Worm (Caenorhabditis elegans) whole organism, early embryonic: Measurements from ENCODE around the gene Y62F5A.10.

Experiments used
- F13C5.2 ChIP-seq: sonication (generic microtip); optimal IDR thresholded peaks from 2 replicates; lab custom pipeline; 2017; ENCODE audit warnings: mild to moderate bottlenecking, missing genetic modification characterization, inconsistent platforms, missing compliant biosample characterization
- aly-1 ChIP-seq: sonication (generic microtip); optimal IDR thresholded peaks from 2 replicates; lab custom pipeline; 2016; ENCODE audit warnings: missing genetic modification characterization, missing compliant biosample characterization
- ama-1 ChIP-seq: fragments of 150-350 bp; optimal IDR thresholded peaks from 2 replicates; lab custom pipeline; 2014
- ceh-13 ChIP-seq: fragments of 200-800 bp; sonication (Bioruptor generic); optimal IDR thresholded peaks from 2 replicates; lab custom pipeline; 2018; ENCODE audit warnings: mild to moderate bottlenecking, missing genetic modification characterization, missing compliant biosample characterization
- ceh-36 ChIP-seq: sonication (generic microtip); optimal IDR thresholded peaks from 2 replicates; lab custom pipeline; 2016; ENCODE audit warnings: missing genetic modification characterization, inconsistent platforms, missing compliant biosample characterization
- ets-7 ChIP-seq: sonication (generic microtip); optimal IDR thresholded peaks from 2 replicates; lab custom pipeline; 2016; ENCODE audit warnings: missing genotype, missing genetic modification characterization, missing compliant biosample characterization
- hmbx-1 ChIP-seq: sonication (generic microtip); optimal IDR thresholded peaks from 2 replicates; lab custom pipeline; 2016; ENCODE audit warnings: mild to moderate bottlenecking, missing genetic modification characterization, missing compliant biosample characterization
- hmg-4 ChIP-seq: fragments of 200-800 bp; sonication (Bioruptor generic); optimal IDR thresholded peaks from 2 replicates; lab custom pipeline; 2018; ENCODE audit warnings: mild to moderate bottlenecking, missing genetic modification characterization, missing compliant biosample characterization
- hnd-1 ChIP-seq: sonication (generic microtip); optimal IDR thresholded peaks from 2 replicates; lab custom pipeline; 2016; ENCODE audit warnings: missing genetic modification characterization, missing compliant biosample characterization
- pes-1 ChIP-seq: fragments of 200-800 bp; sonication (Bioruptor generic); IDR thresholded peaks from 2 replicates; pipeline ENCODE4 v1.3.6; 2022; ENCODE audit warnings: missing genetic modification reagents, missing genetic modification characterization, missing compliant biosample characterization
- scrt-1 ChIP-seq: fragments of 200-800 bp; sonication (Bioruptor generic); IDR thresholded peaks from 2 replicates; pipeline ENCODE4 v1.3.6; 2022; ENCODE audit warnings: missing genetic modification characterization, missing compliant biosample characterization
- sea-1 ChIP-seq: fragments of 200-800 bp; sonication (Bioruptor generic); conservative IDR thresholded peaks from 2 replicates; pipeline ENCODE4 v1.3.6; 2022; ENCODE audit warnings: missing genetic modification characterization, missing compliant biosample characterization
- tbx-11 ChIP-seq: fragments of 200-800 bp; sonication (Bioruptor generic); IDR thresholded peaks from 2 replicates; pipeline ENCODE4 v1.3.6; 2022; ENCODE audit warnings: missing genetic modification characterization, missing compliant biosample characterization
- tbx-37 ChIP-seq: fragments of 200-800 bp; sonication (Bioruptor generic); conservative IDR thresholded peaks from 2 replicates; pipeline ENCODE4 v1.3.6; 2022; ENCODE audit warnings: missing genetic modification reagents, missing genetic modification characterization, missing compliant biosample characterization

DNA sequence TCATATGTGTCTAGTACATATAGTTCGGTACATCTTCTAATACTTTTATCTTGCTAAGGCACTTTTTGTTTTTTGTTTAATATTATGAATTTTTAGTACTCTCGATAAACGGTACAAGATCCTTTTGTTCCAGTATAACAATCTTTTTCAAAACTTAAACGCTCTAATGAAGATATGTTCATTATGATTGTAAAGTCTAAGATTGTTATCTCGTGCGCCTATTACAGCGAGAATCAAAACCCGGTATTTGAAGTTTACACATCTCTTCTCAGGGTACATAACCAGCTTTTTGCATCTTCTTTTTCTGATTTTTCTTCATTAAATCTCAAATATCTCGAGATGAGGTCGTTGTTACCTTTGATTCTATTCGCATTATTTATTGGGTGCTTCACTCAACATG lies 33.4 kb upstream of the Y62F5A.10 start, which contains the start of gene B0334.13:
- TF ChIP-seq hmg-4 (GFP tag; lab: Kevin White, UChicago), result no peak
- TF ChIP-seq aly-1 (tag; lab: Kevin White, UChicago), result no peak
- no peak for TF ChIP-seq ceh-36 (tag; lab: Kevin White, UChicago)
- no peak for TF ChIP-seq ama-1 (lab: Kevin White, UChicago)
- TF ChIP-seq F13C5.2, result no peak
- TF ChIP-seq pes-1, result no peak
- TF ChIP-seq scrt-1, result no peak
- TF ChIP-seq sea-1 (GFP tag; lab: Robert Waterston, UW), result no peak
- TF ChIP-seq tbx-37, result no peak
- no peak for TF ChIP-seq hnd-1 (tag; lab: Kevin White, UChicago)
- no peak for TF ChIP-seq ets-7 (tag; lab: Kevin White, UChicago)
- no peak for TF ChIP-seq ceh-13 (GFP tag; lab: Kevin White, UChicago)
- no peak for TF ChIP-seq tbx-11 (GFP tag; lab: Robert Waterston, UW)
- TF ChIP-seq hmbx-1 (tag; lab: Kevin White, UChicago), result no peak
